Worm (Caenorhabditis elegans) whole organism, young adult: ENCODE data around the gene swt-1.

Experiments used
- B0019.2 ChIP-seq: fragments of 200-800 bp; sonication (Bioruptor generic); conservative IDR thresholded peaks from 2 replicates; pipeline ENCODE4 v1.3.6; 2022; ENCODE audit warnings: missing genetic modification reagents, missing genetic modification characterization, missing compliant biosample characterization
- K11D2.4 ChIP-seq: fragments of 200-800 bp; sonication (Bioruptor generic); IDR thresholded peaks from 2 replicates; pipeline ENCODE4 v1.3.6; 2022; ENCODE audit warnings: missing genetic modification reagents, missing genetic modification characterization, missing compliant biosample characterization
- lsl-1 ChIP-seq: fragments of 200-800 bp; sonication (Bioruptor generic); optimal IDR thresholded peaks from 2 replicates; lab custom pipeline; 2018; ENCODE audit warnings: mild to moderate bottlenecking, missing genetic modification characterization, moderate library complexity, missing compliant biosample characterization
- nhr-27 ChIP-seq: fragments of 200-800 bp; sonication (Bioruptor generic); optimal IDR thresholded peaks from 2 replicates; lab custom pipeline; 2018; ENCODE audit warnings: mild to moderate bottlenecking, missing genetic modification characterization, moderate library complexity, missing compliant biosample characterization
- zim-3 ChIP-seq: sonication (generic microtip); optimal IDR thresholded peaks from 2 replicates; lab custom pipeline; 2017; ENCODE audit warnings: mild to moderate bottlenecking, missing genetic modification characterization, moderate library complexity, missing compliant biosample characterization

ce11 chrIV:300307-300706, 7.0 kb upstream of the swt-1 start:
- TF ChIP-seq B0019.2 (no peak), zim-3 (no peak), K11D2.4 (GFP tag; lab: Robert Waterston, UW) (no peak), lsl-1 (GFP tag; lab: Kevin White, UChicago) (no peak), nhr-27 (tag; lab: Kevin White, UChicago) (no peak)
